Worm (Caenorhabditis elegans): ENCODE measurements around the gene slc-28.1.

The slc-28.1 gene

ce11 chrV:3509878-3510277, 46.3 kb downstream of the slc-28.1 start, which contains the start of gene str-228:
TSS of gene str-228 (plus strand) at chrV:3510178.
- no peak for TF ChIP-seq tbx-37 (GFP tag; conservative IDR thresholded peaks at IDR 0.05)
- no peak for TF ChIP-seq ceh-36 (tag; optimal IDR thresholded peaks at IDR 0.05)
- TF ChIP-seq ceh-13 (GFP tag; optimal IDR thresholded peaks at IDR 0.05): no peak
- TF ChIP-seq tbx-11 (GFP tag; IDR thresholded peaks at IDR 0.05): no peak
- no peak for TF ChIP-seq flt-1 (GFP tag; IDR thresholded peaks at IDR 0.05)
- no peak for TF ChIP-seq aly-1 (tag; optimal IDR thresholded peaks at IDR 0.05)
- no peak for TF ChIP-seq scrt-1 (GFP tag; IDR thresholded peaks at IDR 0.05)
- TF ChIP-seq sea-1 (GFP tag; conservative IDR thresholded peaks at IDR 0.05): no peak
- no peak for TF ChIP-seq hmbx-1 (tag; optimal IDR thresholded peaks at IDR 0.05)
- no peak for TF ChIP-seq ama-1 (optimal IDR thresholded peaks at IDR 0.05)
- TF ChIP-seq tra-4 (tag; optimal IDR thresholded peaks at IDR 0.05): no peak
- no peak for TF ChIP-seq hnd-1 (tag; optimal IDR thresholded peaks at IDR 0.05)
- no peak for TF ChIP-seq ets-7 (tag; optimal IDR thresholded peaks at IDR 0.05)
- TF ChIP-seq F13C5.2 (tag; optimal IDR thresholded peaks at IDR 0.05): no peak
- no peak for TF ChIP-seq pes-1 (GFP tag; IDR thresholded peaks at IDR 0.05)
- TF ChIP-seq hmg-4 (GFP tag; optimal IDR thresholded peaks at IDR 0.05): no peak

DNA sequence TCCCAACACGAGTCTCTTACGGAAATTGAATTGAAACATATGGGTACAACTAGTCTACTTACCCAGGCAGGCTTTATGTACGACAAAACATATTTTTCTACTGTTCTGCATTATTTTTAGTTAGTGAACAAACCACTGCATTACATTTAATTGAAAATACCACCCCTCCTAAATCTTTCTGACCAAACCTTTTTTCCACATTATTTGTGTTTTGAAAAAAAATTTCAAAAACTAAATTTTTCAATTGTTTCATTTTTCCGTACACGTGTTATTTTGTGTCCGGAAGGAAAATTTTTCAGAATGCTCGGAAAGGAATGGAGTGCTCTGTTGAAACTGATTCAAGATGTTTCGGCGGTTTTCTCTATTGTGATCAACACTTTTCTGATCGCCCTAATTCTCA, 48.8 kb downstream of the slc-28.1 start, which contains the start of gene str-226:
TSS of gene str-226 (plus strand) at position 301 of the 400 bp plus-strand sequence.
- TF ChIP-seq ceh-13 (GFP tag; optimal IDR thresholded peaks at IDR 0.05) (no peak), scrt-1 (GFP tag; IDR thresholded peaks at IDR 0.05) (no peak), F13C5.2 (tag; optimal IDR thresholded peaks at IDR 0.05) (no peak), aly-1 (tag; optimal IDR thresholded peaks at IDR 0.05) (no peak), hmg-4 (GFP tag; optimal IDR thresholded peaks at IDR 0.05) (no peak)

Measured in whole organism, early embryonic.